Fruit fly (Drosophila melanogaster) whole organism, wandering third instar larva: Measurements from ENCODE around the gene ppk18.

Experiments
- Abd-B ChIP-seq: fragments of >200 bp; optimal IDR thresholded peaks from 2 replicates; lab custom pipeline; 2017; ENCODE audit warnings: missing biosample characterization, missing genetic modification characterization
- CG9705 ChIP-seq: fragments of 200-800 bp; sonication (Bioruptor generic); optimal IDR thresholded peaks from 2 replicates; lab custom pipeline; 2018; ENCODE audit warnings: missing biosample characterization, mild to moderate bottlenecking, missing genetic modification characterization
- GATAd ChIP-seq: sonication (Bioruptor generic); optimal IDR thresholded peaks from 2 replicates; lab custom pipeline; 2016; ENCODE audit warnings: missing biosample characterization, missing genetic modification characterization
- Hnf4 ChIP-seq: fragments of 200-800 bp; sonication (Bioruptor generic); optimal IDR thresholded peaks from 2 replicates; lab custom pipeline; 2016; ENCODE audit warnings: missing biosample characterization, mild to moderate bottlenecking, missing genetic modification characterization
- Jra ChIP-seq: sonication (Bioruptor generic); optimal IDR thresholded peaks from 2 replicates; lab custom pipeline; 2016; ENCODE audit warnings: missing biosample characterization, missing genetic modification characterization
- Myc ChIP-seq: fragments of >200 bp; optimal IDR thresholded peaks from 2 replicates; lab custom pipeline; 2017
- OdsH ChIP-seq: fragments of 200-800 bp; sonication (Bioruptor generic); optimal IDR thresholded peaks from 2 replicates; lab custom pipeline; 2016; ENCODE audit warnings: missing biosample characterization, mild to moderate bottlenecking, missing genetic modification characterization
- Rel ChIP-seq, 2 experiments: fragments of 200-800 bp; sonication (Bioruptor generic) in 1 of 2; optimal IDR thresholded peaks; 2 replicates in 1 of 2; 3 replicates in 1 of 2; lab custom pipeline; 2016 to 2019; ENCODE audit warnings: mild to moderate bottlenecking in 2 of 2, missing biosample characterization in 2 of 2, missing genetic modification characterization in 2 of 2, moderate library complexity in 1 of 2
- br ChIP-seq: fragments of 200-800 bp; sonication (Bioruptor generic); optimal IDR thresholded peaks from 2 replicates; lab custom pipeline; 2016; ENCODE audit warnings: missing biosample characterization, missing genetic modification characterization
- dsf ChIP-seq: sonication (Bioruptor generic); optimal IDR thresholded peaks from 2 replicates; lab custom pipeline; 2016; ENCODE audit warnings: missing biosample characterization, missing genetic modification characterization, borderline replicate concordance
- h ChIP-seq: fragments of 200-800 bp; sonication (Bioruptor generic); optimal IDR thresholded peaks from 3 replicates; lab custom pipeline; 2016; ENCODE audit warnings: missing biosample characterization, mild to moderate bottlenecking, missing genetic modification characterization
- lola ChIP-seq: fragments of >200 bp; optimal IDR thresholded peaks from 2 replicates; lab custom pipeline; 2017; ENCODE audit warnings: missing biosample characterization, missing genetic modification characterization
- usp ChIP-seq: fragments of >200 bp; optimal IDR thresholded peaks from 2 replicates; lab custom pipeline; 2017; ENCODE audit warnings: missing biosample characterization, missing genetic modification characterization

- TF ChIP-seq CG9705 (GFP tag; lab: Kevin White, UChicago) (no peak), Rel (GFP tag; optimal IDR thresholded peaks at IDR 0.05; lab: Kevin White, UChicago) (no peak), Rel (tag; optimal IDR thresholded peaks at IDR 0.05; lab: Kevin White, UChicago) (no peak), Myc (no peak), GATAd (GFP tag; lab: Kevin White, UChicago) (no peak), dsf (GFP tag; lab: Kevin White, UChicago) (no peak), Jra (GFP tag; lab: Kevin White, UChicago) (no peak), Abd-B (no peak), br (GFP tag; lab: Kevin White, UChicago) (no peak), h (GFP tag; lab: Kevin White, UChicago) (peak; percentile 14), lola (GFP tag; lab: Kevin White, UChicago) (no peak), usp (GFP tag; lab: Kevin White, UChicago) (no peak), Hnf4 (no peak), OdsH (GFP tag; lab: Kevin White, UChicago) (no peak)
These were observed 33.0 kb downstream of the ppk18 start for dm6 chr2L:9737803-9738202.
